Worm (Caenorhabditis elegans): ENCODE data around the gene srh-185.

The srh-185 gene

ce11 chrV:3069101-3069500 is 3.1 kb downstream of the srh-185 start, which contains the start of gene str-40:
Gene str-40, minus strand, starts transcription at chrV:3069201.
- TF ChIP-seq nhr-23 (tag; optimal IDR thresholded peaks at IDR 0.05) = no peak
- no peak for TF ChIP-seq nhr-129 (tag; optimal IDR thresholded peaks at IDR 0.05)
- TF ChIP-seq Y55F3AM.14 (GFP tag; optimal IDR thresholded peaks at IDR 0.05) = no peak

- no peak for TF ChIP-seq ztf-11 (tag; optimal IDR thresholded peaks at IDR 0.05)
- no peak for TF ChIP-seq nhr-11 (tag; optimal IDR thresholded peaks at IDR 0.05)
- TF ChIP-seq ZK546.5 (tag; optimal IDR thresholded peaks at IDR 0.05) = no peak
- TF ChIP-seq R02D3.7 (tag; optimal IDR thresholded peaks at IDR 0.05) = no peak
- no peak for TF ChIP-seq egl-27 (tag; optimal IDR thresholded peaks at IDR 0.05)
- no peak for TF ChIP-seq mbf-1 (tag; optimal IDR thresholded peaks at IDR 0.05)
- TF ChIP-seq sma-9 (GFP tag; optimal IDR thresholded peaks at IDR 0.05) = no peak
- no peak for TF ChIP-seq sma-9 (tag; optimal IDR thresholded peaks at IDR 0.05)
- no peak for TF ChIP-seq snpc-4 (tag; optimal IDR thresholded peaks at IDR 0.05)
- no peak for TF ChIP-seq aly-2 (tag; optimal IDR thresholded peaks at IDR 0.05)
- no peak for TF ChIP-seq peb-1 (tag; optimal IDR thresholded peaks at IDR 0.05)
- no peak for TF ChIP-seq unc-62 (GFP tag; optimal IDR thresholded peaks at IDR 0.05)
- TF ChIP-seq alr-1 (tag; optimal IDR thresholded peaks at IDR 0.05) = no peak
These were observed 5.5 kb downstream of the srh-185 start, which contains the start of gene C50H11.13 for ce11 chrV:3071548-3071947. Gene C50H11.13, minus strand, starts transcription at chrV:3071648.

- TF ChIP-seq elt-1 (tag; optimal IDR thresholded peaks at IDR 0.05) (no peak), nhr-11 (tag; optimal IDR thresholded peaks at IDR 0.05) (no peak), ztf-1 (GFP tag; conservative IDR thresholded peaks at IDR 0.05) (no peak), sma-9 (GFP tag; optimal IDR thresholded peaks at IDR 0.05) (no peak), sma-9 (tag; optimal IDR thresholded peaks at IDR 0.05) (no peak), nhr-25 (tag; optimal IDR thresholded peaks at IDR 0.05) (no peak), mbf-1 (tag; optimal IDR thresholded peaks at IDR 0.05) (no peak), lin-13 (GFP tag; optimal IDR thresholded peaks at IDR 0.05) (no peak), nhr-12 (tag; optimal IDR thresholded peaks at IDR 0.05) (no peak), unc-55 (GFP tag; optimal IDR thresholded peaks at IDR 0.05) (no peak), skn-1 (tag; optimal IDR thresholded peaks at IDR 0.05) (no peak), nhr-77 (tag; optimal IDR thresholded peaks at IDR 0.05) (no peak), unc-62 (GFP tag; optimal IDR thresholded peaks at IDR 0.05) (no peak), lsy-2 (tag; optimal IDR thresholded peaks at IDR 0.05) (no peak), nhr-237 (tag; optimal IDR thresholded peaks at IDR 0.05) (no peak), blmp-1 (tag; optimal IDR thresholded peaks at IDR 0.05; ENCODE audit: insufficient read depth) (no peak)
These were observed 14.8 kb downstream of the srh-185 start, which contains the start of gene srt-5 for ce11 chrV:3080792-3081191. Gene srt-5, minus strand, starts transcription at chrV:3080892.

- TF ChIP-seq sem-4 (tag; optimal IDR thresholded peaks at IDR 0.05) (no peak), dmd-4 (tag; optimal IDR thresholded peaks at IDR 0.05) (no peak), lin-13 (GFP tag; optimal IDR thresholded peaks at IDR 0.05) (no peak), zag-1 (tag; optimal IDR thresholded peaks at IDR 0.05) (no peak), ama-1 (optimal IDR thresholded peaks at IDR 0.05) (no peak), ztf-4 (tag; optimal IDR thresholded peaks at IDR 0.05) (no peak), crh-2 (tag; optimal IDR thresholded peaks at IDR 0.05) (no peak)
These were observed 15.4 kb downstream of the srh-185 start, which contains the start of gene srt-7 for ce11 chrV:3081471-3081870. Gene srt-7, plus strand, starts transcription at chrV:3081771.

DNA sequence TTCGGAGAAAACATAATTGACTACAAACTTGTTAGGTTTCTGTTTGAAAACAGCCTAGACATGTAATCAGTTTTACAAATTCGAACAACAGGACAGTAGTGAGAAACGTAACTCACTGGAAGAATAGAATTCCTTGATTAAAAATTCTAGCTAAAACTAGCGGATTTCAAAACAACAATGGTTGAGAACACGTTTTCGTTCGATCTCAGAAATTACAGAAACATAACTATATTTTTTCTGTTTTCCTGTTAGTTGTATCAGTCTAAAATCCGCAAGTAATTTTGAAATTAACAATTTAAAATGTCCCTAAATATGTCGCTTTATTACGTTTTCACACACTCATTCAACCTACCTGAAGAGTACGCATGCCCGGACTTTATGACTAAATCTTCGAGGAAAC is 20.2 kb downstream of the srh-185 start, which contains the start of gene srt-8:
srt-8 (plus strand) TSS at position 301 of the 400 bp plus-strand sequence.
- TF ChIP-seq sma-3 (GFP tag; optimal IDR thresholded peaks at IDR 0.05) = no peak
- TF ChIP-seq ceh-16 (tag; optimal IDR thresholded peaks at IDR 0.05) = no peak
- TF ChIP-seq mbf-1 (tag; optimal IDR thresholded peaks at IDR 0.05) = no peak
- no peak for TF ChIP-seq ceh-82 (tag; optimal IDR thresholded peaks at IDR 0.05)
- no peak for TF ChIP-seq F13H6.1 (tag; optimal IDR thresholded peaks at IDR 0.05)
- TF ChIP-seq aly-2 (tag; optimal IDR thresholded peaks at IDR 0.05) = no peak
- TF ChIP-seq nhr-77 (tag; optimal IDR thresholded peaks at IDR 0.05) = no peak
- no peak for TF ChIP-seq ztf-4 (tag; optimal IDR thresholded peaks at IDR 0.05)
- no peak for TF ChIP-seq dmd-4 (tag; optimal IDR thresholded peaks at IDR 0.05)
- TF ChIP-seq nhr-129 (tag; optimal IDR thresholded peaks at IDR 0.05) = no peak
- TF ChIP-seq mdl-1 (tag; optimal IDR thresholded peaks at IDR 0.05) = no peak
- no peak for TF ChIP-seq nhr-12 (tag; optimal IDR thresholded peaks at IDR 0.05)
- TF ChIP-seq R02D3.7 (tag; optimal IDR thresholded peaks at IDR 0.05) = no peak
- TF ChIP-seq unc-55 (GFP tag; optimal IDR thresholded peaks at IDR 0.05) = no peak
- no peak for TF ChIP-seq unc-39 (tag; optimal IDR thresholded peaks at IDR 0.05)
- no peak for TF ChIP-seq nhr-11 (tag; optimal IDR thresholded peaks at IDR 0.05)
- no peak for TF ChIP-seq C34F6.9 (tag; optimal IDR thresholded peaks at IDR 0.05)
- no peak for TF ChIP-seq nhr-237 (tag; optimal IDR thresholded peaks at IDR 0.05)

Data from whole organism, L2 larva.